Worm (Caenorhabditis elegans): Measurements from ENCODE around the gene gad-3.

Gene gad-3

DNA sequence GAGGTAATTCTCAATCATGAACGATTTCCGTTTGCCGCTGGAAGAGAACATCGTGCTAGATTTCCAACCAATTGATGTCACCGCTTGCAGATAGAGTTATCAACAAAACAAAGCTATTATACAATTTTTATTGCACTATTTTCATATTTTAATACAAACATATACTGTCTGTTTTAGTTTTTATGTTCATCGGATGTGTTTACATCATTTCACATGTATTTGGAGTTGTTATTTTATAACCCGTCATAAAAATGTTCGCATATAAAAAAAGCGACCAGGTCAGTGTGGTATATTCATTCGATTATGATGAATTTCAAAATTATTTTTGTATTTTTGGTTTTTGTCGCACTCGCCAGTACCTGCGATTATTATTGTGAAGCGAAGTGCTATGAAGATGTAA is 49.6 kb downstream of the gad-3 start, which contains the start of gene F21C10.11:
TSS of gene F21C10.11 (plus strand) at position 301 of the 400 bp plus-strand sequence.
- TF ChIP-seq ref-1 (GFP tag; conservative IDR thresholded peaks at IDR 0.05) (no peak), T22C8.4 (GFP tag; IDR thresholded peaks at IDR 0.05) (no peak)

DNA sequence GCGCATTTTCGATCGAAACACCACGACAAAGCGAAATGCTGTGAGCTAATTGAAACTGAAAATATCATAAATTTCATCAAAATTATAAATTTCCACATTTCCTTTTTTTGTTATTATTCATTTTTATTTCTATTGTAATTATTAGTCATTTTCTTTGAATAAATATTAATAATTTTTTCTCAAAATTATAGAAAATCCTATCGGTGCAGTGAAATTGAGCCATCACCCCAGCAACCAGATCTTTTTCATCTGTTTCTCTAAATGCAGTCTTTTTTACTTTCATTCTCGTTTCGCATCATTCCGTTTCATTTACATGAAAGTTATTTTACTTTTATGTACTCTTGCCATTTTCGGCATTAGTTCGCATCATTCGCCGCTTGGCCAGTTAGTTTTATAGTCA is 50.8 kb downstream of the gad-3 start, which contains the start of gene F21C10.13:
TSS of gene F21C10.13 (plus strand) at position 301 of the 400 bp plus-strand sequence.
- TF ChIP-seq ref-1 (GFP tag; conservative IDR thresholded peaks at IDR 0.05) (no peak), klf-2 (GFP tag; conservative IDR thresholded peaks at IDR 0.05) (no peak), ztf-23 (GFP tag; IDR thresholded peaks at IDR 0.05) (no peak), tab-1 (GFP tag; IDR thresholded peaks at IDR 0.05) (no peak), ztf-29 (GFP tag; IDR thresholded peaks at IDR 0.05) (no peak), flt-1 (GFP tag; IDR thresholded peaks at IDR 0.05) (no peak), T22C8.4 (GFP tag; IDR thresholded peaks at IDR 0.05) (no peak), med-1 (GFP tag; optimal IDR thresholded peaks at IDR 0.05; ENCODE audit: insufficient read depth) (no peak), cog-1 (tag; optimal IDR thresholded peaks at IDR 0.05) (no peak)

Data from whole organism, midembryonic.